Worm (Caenorhabditis elegans) whole organism, L2 larva: ENCODE measurements around the gene ZK899.5.
A peak's percentile ranks its signal among the peaks of the same experiment; 100 is the strongest.

ENCODE experiments used
- F13H6.1 ChIP-seq: sonication (generic microtip); optimal IDR thresholded peaks from 2 replicates; lab custom pipeline; 2016; ENCODE audit warnings: missing genetic modification characterization, missing compliant biosample characterization
- ZK546.5 ChIP-seq: sonication (generic microtip); optimal IDR thresholded peaks from 2 replicates; lab custom pipeline; 2017; ENCODE audit warnings: missing biosample characterization, missing genetic modification characterization
- alr-1 ChIP-seq: fragments of 150-350 bp; optimal IDR thresholded peaks from 2 replicates; lab custom pipeline; 2014; ENCODE audit warnings: missing biosample characterization, missing genetic modification characterization
- ama-1 ChIP-seq: fragments of 150-350 bp; optimal IDR thresholded peaks from 2 replicates; lab custom pipeline; 2018; ENCODE audit warnings: inconsistent platforms
- ceh-82 ChIP-seq: fragments of 150-350 bp; optimal IDR thresholded peaks from 2 replicates; lab custom pipeline; 2014; ENCODE audit warnings: missing biosample characterization, missing genetic modification characterization
- crh-2 ChIP-seq: sonication (generic microtip); optimal IDR thresholded peaks from 2 replicates; lab custom pipeline; 2017; ENCODE audit warnings: missing biosample characterization, missing genetic modification characterization
- fos-1 ChIP-seq: fragments of 150-350 bp; optimal IDR thresholded peaks from 2 replicates; lab custom pipeline; 2014; ENCODE audit warnings: missing biosample characterization, missing genetic modification characterization
- gmeb-1 ChIP-seq: fragments of 150-350 bp; optimal IDR thresholded peaks from 2 replicates; lab custom pipeline; 2014; ENCODE audit warnings: missing biosample characterization, missing genetic modification characterization
- lin-11 ChIP-seq: fragments of 150-350 bp; sonication (generic microtip); optimal IDR thresholded peaks from 2 replicates; lab custom pipeline; 2014; ENCODE audit warnings: missing biosample characterization, missing genetic modification characterization, inconsistent platforms, mixed read lengths
- lsy-2 ChIP-seq, 2 experiments: fragments of 150-350 bp in 1 of 2; sonication (generic microtip) in 1 of 2; optimal IDR thresholded peaks; 2 replicates each; lab custom pipeline; 2014 to 2017; ENCODE audit warnings: missing biosample characterization in 2 of 2, missing genetic modification characterization in 2 of 2
- mbf-1 ChIP-seq: sonication (generic microtip); optimal IDR thresholded peaks from 2 replicates; lab custom pipeline; 2017; ENCODE audit warnings: missing biosample characterization, missing genetic modification characterization
- mdl-1 ChIP-seq, 2 experiments: fragments of 150-350 bp in 1 of 2; sonication (generic microtip) in 1 of 2; optimal IDR thresholded peaks; 2 replicates each; lab custom pipeline; 2017; ENCODE audit warnings: missing biosample characterization in 2 of 2, missing genetic modification characterization in 2 of 2
- nhr-12 ChIP-seq: fragments of 150-350 bp; optimal IDR thresholded peaks from 2 replicates; lab custom pipeline; 2014; ENCODE audit warnings: missing biosample characterization, missing genetic modification characterization
- nhr-129 ChIP-seq: fragments of 150-350 bp; optimal IDR thresholded peaks from 2 replicates; lab custom pipeline; 2014; ENCODE audit warnings: missing biosample characterization, missing genetic modification characterization
- nhr-21 ChIP-seq: fragments of 150-350 bp; optimal IDR thresholded peaks from 2 replicates; lab custom pipeline; 2014; ENCODE audit warnings: missing biosample characterization, missing genetic modification characterization
- nhr-23 ChIP-seq: fragments of 150-350 bp; optimal IDR thresholded peaks from 2 replicates; lab custom pipeline; 2014; ENCODE audit warnings: missing biosample characterization, missing genetic modification reagents, missing genetic modification characterization
- nhr-25 ChIP-seq: fragments of 150-350 bp; sonication (generic microtip); optimal IDR thresholded peaks from 3 replicates; lab custom pipeline; 2014; ENCODE audit warnings: missing biosample characterization, missing genetic modification characterization
- nhr-77 ChIP-seq: fragments of 150-350 bp; optimal IDR thresholded peaks from 2 replicates; lab custom pipeline; 2014; ENCODE audit warnings: missing biosample characterization, missing genetic modification characterization
- sem-4 ChIP-seq: fragments of 150-350 bp; optimal IDR thresholded peaks from 2 replicates; lab custom pipeline; 2014; ENCODE audit warnings: missing biosample characterization, missing genetic modification reagents, missing genetic modification characterization
- sma-3 ChIP-seq: sonication (generic microtip); optimal IDR thresholded peaks from 2 replicates; lab custom pipeline; 2016; ENCODE audit warnings: missing genetic modification reagents, missing genetic modification characterization, missing compliant biosample characterization
- sma-9 ChIP-seq, 2 experiments: fragments of 150-350 bp in 1 of 2; sonication (generic microtip) in 1 of 2; optimal IDR thresholded peaks; 2 replicates each; lab custom pipeline; 2014 to 2016; ENCODE audit warnings: missing genetic modification characterization in 2 of 2, mild to moderate bottlenecking in 1 of 2, missing biosample characterization in 1 of 2, missing compliant biosample characterization in 1 of 2, missing genetic modification reagents in 1 of 2, moderate library complexity in 1 of 2
- snpc-4 ChIP-seq: fragments of 150-350 bp; optimal IDR thresholded peaks from 2 replicates; lab custom pipeline; 2014; ENCODE audit warnings: missing biosample characterization, missing genetic modification characterization
- unc-55 ChIP-seq: fragments of 150-350 bp; sonication (generic microtip); optimal IDR thresholded peaks from 3 replicates; lab custom pipeline; 2014; ENCODE audit warnings: missing biosample characterization, missing genetic modification reagents, missing genetic modification characterization
- ztf-1 ChIP-seq: fragments of 200-800 bp; sonication (Bioruptor generic); conservative IDR thresholded peaks from 2 replicates; pipeline ENCODE4 v1.3.6; 2022; ENCODE audit warnings: missing genetic modification characterization, missing compliant biosample characterization
- ztf-11 ChIP-seq: sonication (generic microtip); optimal IDR thresholded peaks from 2 replicates; lab custom pipeline; 2017; ENCODE audit warnings: missing biosample characterization, missing genetic modification characterization

Gene ZK899.5

ce11 chrX:9428059-9428458 is 32.7 kb downstream of the ZK899.5 start, which contains the start of gene B0272.4:
Gene B0272.4 (plus strand): TSS chrX:9428431.
- TF ChIP-seq gmeb-1 (tag; lab: Kevin White, UChicago) (peak; percentile 44), nhr-23 (tag; lab: Kevin White, UChicago) (no peak), nhr-77 (tag; lab: Kevin White, UChicago) (no peak), sma-9 (GFP tag; optimal IDR thresholded peaks at IDR 0.05; lab: Kevin White, UChicago) (peak; percentile 5), sma-9 (tag; optimal IDR thresholded peaks at IDR 0.05; lab: Kevin White, UChicago) (no peak), mdl-1 (tag; optimal IDR thresholded peaks at IDR 0.05; lab: Kevin White, UChicago) (no peak), crh-2 (tag; lab: Kevin White, UChicago) (peak; percentile 35), ztf-11 (tag; lab: Kevin White, UChicago) (no peak), fos-1 (tag; lab: Kevin White, UChicago) (peak; percentile 95), alr-1 (tag; lab: Kevin White, UChicago) (no peak), ceh-82 (tag; lab: Kevin White, UChicago) (no peak)
- TF ChIP-seq, all 48 proteins: peak for 4

ce11 chrX:9417948-9418347 is 42.8 kb downstream of the ZK899.5 start:
- TF ChIP-seq ceh-82 (tag; lab: Kevin White, UChicago) (no peak), snpc-4 (no peak), nhr-25 (tag; lab: Kevin White, UChicago) (no peak)

- no peak for TF ChIP-seq F13H6.1
- no peak for TF ChIP-seq nhr-21 (tag; lab: Kevin White, UChicago)
- TF ChIP-seq nhr-129 (tag; lab: Kevin White, UChicago): no peak
- no peak for TF ChIP-seq nhr-12
- TF ChIP-seq lin-11 (tag; lab: Kevin White, UChicago): no peak
- TF ChIP-seq ama-1 (lab: Kevin White, UChicago): no peak
- TF ChIP-seq ZK546.5 (tag; lab: Kevin White, UChicago): no peak
- no peak for TF ChIP-seq unc-55
- TF ChIP-seq fos-1 (tag; lab: Kevin White, UChicago): no peak
- TF ChIP-seq crh-2 (tag; lab: Kevin White, UChicago): no peak
- TF ChIP-seq gmeb-1 (tag; lab: Kevin White, UChicago): no peak
- TF ChIP-seq snpc-4: no peak
- no peak for TF ChIP-seq sem-4
- TF ChIP-seq, all 48 proteins: peak for 0
These were observed 43.4 kb downstream of the ZK899.5 start for ce11 chrX:9417326-9417725.

ce11 chrX:9411675-9412074 is 49.1 kb downstream of the ZK899.5 start:
- TF ChIP-seq sem-4: no peak
- no peak for TF ChIP-seq ztf-1 (GFP tag; lab: Robert Waterston, UW)
- TF ChIP-seq F13H6.1: peak; percentile 60
- no peak for TF ChIP-seq mbf-1 (tag; lab: Kevin White, UChicago)
- TF ChIP-seq sma-3 (GFP tag; lab: Kevin White, UChicago): no peak
- no peak for TF ChIP-seq nhr-25 (tag; lab: Kevin White, UChicago)

- TF ChIP-seq F13H6.1: peak; percentile 54
- no peak for TF ChIP-seq lsy-2 (tag; optimal IDR thresholded peaks at IDR 0.05; lab: Kevin White, UChicago)
- TF ChIP-seq, all 48 proteins: peak for 1
These were observed 50.0 kb downstream of the ZK899.5 start for ce11 chrX:9410747-9411146.
